Worm (Caenorhabditis elegans): ENCODE results near the gene Y26E6A.3.

Y26E6A.3 gene

ce11 chrX:13917121-13917755, 7.5 kb upstream of the Y26E6A.3 start, which contains the start of gene ekl-5 (continued):
- TF ChIP-seq lsy-12 (tag; optimal IDR thresholded peaks at IDR 0.05) (no peak), unc-39 (tag; optimal IDR thresholded peaks at IDR 0.05) (no peak), lin-39 (tag; optimal IDR thresholded peaks at IDR 0.05) (peak; percentile 59), eor-1 (tag; optimal IDR thresholded peaks at IDR 0.05) (no peak), lin-15B (tag; optimal IDR thresholded peaks at IDR 0.05) (no peak), mml-1 (tag; optimal IDR thresholded peaks at IDR 0.05) (no peak), nhr-237 (tag; optimal IDR thresholded peaks at IDR 0.05) (no peak), nhr-23 (tag; optimal IDR thresholded peaks at IDR 0.05) (peak; percentile 38), elt-3 (tag; optimal IDR thresholded peaks at IDR 0.05) (peak in 2 of 3 experiments; percentile 9 to 73), egl-5 (tag; optimal IDR thresholded peaks at IDR 0.05) (peak; percentile 83), pha-4 (tag; optimal IDR thresholded peaks at IDR 0.05) (peak; percentile 83), ztf-4 (tag; optimal IDR thresholded peaks at IDR 0.05) (no peak), snpc-4 (tag; optimal IDR thresholded peaks at IDR 0.05) (peak; percentile 32), sea-2 (GFP tag; optimal IDR thresholded peaks at IDR 0.05) (no peak), fkh-2 (tag; optimal IDR thresholded peaks at IDR 0.05) (no peak)

- TF ChIP-seq elt-3 (tag; optimal IDR thresholded peaks at IDR 0.05) = no peak
- TF ChIP-seq hmg-11 (tag; optimal IDR thresholded peaks at IDR 0.05) = peak; percentile 35
Measured at ce11 chrX:13914289-13914688, 4.5 kb upstream of the Y26E6A.3 start, which contains the start of gene Y26E6A.2. Y26E6A.2 (minus strand) TSS chrX:13914389.

- TF ChIP-seq hmg-11 (tag; optimal IDR thresholded peaks at IDR 0.05) (no peak), jun-1 (tag; optimal IDR thresholded peaks at IDR 0.05) (no peak), nfya-1 (tag; optimal IDR thresholded peaks at IDR 0.05; ENCODE audit: insufficient read depth) (peak; percentile 11)
Measured at ce11 chrX:13913641-13914040, 3.9 kb upstream of the Y26E6A.3 start.

- TF ChIP-seq ZK546.5 (tag; optimal IDR thresholded peaks at IDR 0.05) (no peak), fkh-2 (tag; optimal IDR thresholded peaks at IDR 0.05) (no peak), nhr-67 (tag; optimal IDR thresholded peaks at IDR 0.05) (no peak), fos-1 (tag; optimal IDR thresholded peaks at IDR 0.05) (no peak), elt-3 (tag; optimal IDR thresholded peaks at IDR 0.05) (no peak), skn-1 (tag; optimal IDR thresholded peaks at IDR 0.05) (no peak), ztf-4 (tag; optimal IDR thresholded peaks at IDR 0.05) (no peak), hmg-11 (tag; optimal IDR thresholded peaks at IDR 0.05) (no peak), nhr-77 (tag; optimal IDR thresholded peaks at IDR 0.05) (no peak), elt-2 (tag; optimal IDR thresholded peaks at IDR 0.05) (no peak), nfya-1 (tag; optimal IDR thresholded peaks at IDR 0.05; ENCODE audit: insufficient read depth) (no peak), snpc-4 (tag; optimal IDR thresholded peaks at IDR 0.05) (no peak), eor-1 (tag; optimal IDR thresholded peaks at IDR 0.05) (no peak), pqm-1 (tag; optimal IDR thresholded peaks at IDR 0.05) (no peak), nhr-76 (tag; optimal IDR thresholded peaks at IDR 0.05) (no peak), lin-15B (tag; optimal IDR thresholded peaks at IDR 0.05) (no peak), nhr-28 (tag; optimal IDR thresholded peaks at IDR 0.05) (no peak), ama-1 (optimal IDR thresholded peaks at IDR 0.05) (no peak), elt-1 (tag; optimal IDR thresholded peaks at IDR 0.05) (no peak), tbx-2 (tag; optimal IDR thresholded peaks at IDR 0.05) (no peak)
Measured at ce11 chrX:13903769-13904168, 6.0 kb downstream of the Y26E6A.3 start.

ce11 chrX:13903328-13903727, 6.4 kb downstream of the Y26E6A.3 start, which contains the start of gene sra-39:
sra-39 (minus strand) TSS chrX:13903428.
- TF ChIP-seq nhr-77 (tag; optimal IDR thresholded peaks at IDR 0.05) (no peak), mdl-1 (tag; optimal IDR thresholded peaks at IDR 0.05) (no peak), nhr-67 (tag; optimal IDR thresholded peaks at IDR 0.05) (no peak), skn-1 (tag; optimal IDR thresholded peaks at IDR 0.05) (no peak), fkh-2 (tag; optimal IDR thresholded peaks at IDR 0.05) (no peak), elt-2 (tag; optimal IDR thresholded peaks at IDR 0.05) (no peak), snpc-4 (tag; optimal IDR thresholded peaks at IDR 0.05) (no peak), R02D3.7 (tag; optimal IDR thresholded peaks at IDR 0.05) (no peak), daf-12 (tag; optimal IDR thresholded peaks at IDR 0.05) (no peak), ceh-82 (tag; optimal IDR thresholded peaks at IDR 0.05) (no peak), unc-39 (tag; optimal IDR thresholded peaks at IDR 0.05) (no peak), elt-3 (tag; optimal IDR thresholded peaks at IDR 0.05) (no peak), ceh-16 (tag; optimal IDR thresholded peaks at IDR 0.05) (no peak), egl-5 (tag; optimal IDR thresholded peaks at IDR 0.05) (no peak), ztf-11 (tag; optimal IDR thresholded peaks at IDR 0.05) (no peak), mml-1 (tag; optimal IDR thresholded peaks at IDR 0.05) (no peak), nhr-43 (tag; optimal IDR thresholded peaks at IDR 0.05; ENCODE audit: poor library complexity, severe bottlenecking) (no peak), lin-15B (tag; optimal IDR thresholded peaks at IDR 0.05) (no peak), tbx-2 (tag; optimal IDR thresholded peaks at IDR 0.05) (no peak)

Measured in whole organism, L3 larva.